Worm (Caenorhabditis elegans): ENCODE measurements around the gene his-40.
A peak's percentile ranks its signal among the peaks of the same experiment; 100 is the strongest.

Gene his-40

DNA sequence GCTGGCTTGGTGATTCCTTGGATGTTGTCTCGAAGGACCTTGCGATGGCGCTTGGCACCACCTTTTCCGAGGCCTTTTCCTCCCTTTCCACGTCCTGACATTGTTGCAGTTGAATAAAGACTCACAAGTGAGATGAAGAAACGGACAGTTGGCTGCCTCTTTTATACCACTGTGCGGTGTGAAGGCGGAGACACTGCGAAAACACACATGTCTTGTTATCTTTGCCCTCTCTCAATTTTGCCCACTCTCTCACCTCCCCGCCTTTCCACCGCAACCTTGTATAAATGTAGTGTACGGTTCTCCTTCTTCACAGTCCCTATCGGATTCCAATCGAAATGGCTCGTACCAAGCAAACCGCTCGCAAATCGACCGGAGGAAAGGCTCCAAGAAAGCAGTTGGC lies at the start of gene his-40, which contains the start of gene his-38:
his-40 (plus strand) TSS at position 336 of the 400 bp plus-strand sequence.
his-38 (minus strand) TSS at position 101 of the 400 bp plus-strand sequence.
- TF ChIP-seq flt-1 (GFP tag; IDR thresholded peaks at IDR 0.05): peak; percentile 67; the same call in 1 of the 2 replicates
- TF ChIP-seq klf-2 (GFP tag; conservative IDR thresholded peaks at IDR 0.05): no peak
- TF ChIP-seq tab-1 (GFP tag; IDR thresholded peaks at IDR 0.05): no peak

DNA sequence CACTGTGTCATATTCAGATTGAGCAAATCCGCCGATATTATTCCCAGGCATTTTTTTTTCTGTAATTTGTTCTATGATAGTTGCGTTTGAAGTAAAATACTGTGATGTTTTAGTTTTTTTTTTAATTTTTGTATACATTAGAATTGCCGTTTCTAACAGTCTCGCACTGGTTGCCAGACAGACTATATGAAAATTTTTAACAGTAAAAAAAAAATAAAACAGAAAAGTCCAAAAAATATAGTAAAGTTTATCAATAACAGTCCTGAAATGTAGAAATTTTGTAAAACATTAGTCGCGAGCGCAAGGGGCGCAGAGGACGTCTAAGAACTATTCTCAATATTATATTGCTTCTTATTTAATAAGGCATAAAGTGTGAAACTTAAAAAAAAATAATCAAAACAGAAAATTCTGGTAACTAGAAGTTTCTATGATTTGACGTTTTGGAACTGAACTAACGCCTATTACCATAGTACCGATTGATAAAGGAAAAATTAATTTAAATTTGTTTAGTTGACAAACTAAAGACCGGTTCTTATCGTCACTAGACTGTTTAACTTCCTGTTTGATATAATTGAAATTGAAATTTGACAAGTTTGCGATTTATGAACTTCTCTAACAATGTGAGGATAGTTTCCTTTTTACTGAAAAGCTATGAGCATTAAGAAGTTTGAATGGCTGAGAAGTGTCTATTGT lies 49.4 kb upstream of the his-40 start, which contains the start of gene lact-1:
lact-1 (minus strand) TSS at position 51 of the 693 bp plus-strand sequence.
- no peak for TF ChIP-seq klf-2 (GFP tag; conservative IDR thresholded peaks at IDR 0.05)
- no peak for TF ChIP-seq med-1 (GFP tag; optimal IDR thresholded peaks at IDR 0.05; ENCODE audit: insufficient read depth)
- no peak for TF ChIP-seq tab-1 (GFP tag; IDR thresholded peaks at IDR 0.05)
- no peak for TF ChIP-seq ztf-29 (GFP tag; IDR thresholded peaks at IDR 0.05)
- no peak for TF ChIP-seq flt-1 (GFP tag; IDR thresholded peaks at IDR 0.05)
- TF ChIP-seq cog-1 (tag; optimal IDR thresholded peaks at IDR 0.05): no peak
- TF ChIP-seq ztf-23 (GFP tag; IDR thresholded peaks at IDR 0.05): no peak
- TF ChIP-seq T22C8.4 (GFP tag; IDR thresholded peaks at IDR 0.05): no peak
- TF ChIP-seq ref-1 (GFP tag; conservative IDR thresholded peaks at IDR 0.05): no peak

DNA sequence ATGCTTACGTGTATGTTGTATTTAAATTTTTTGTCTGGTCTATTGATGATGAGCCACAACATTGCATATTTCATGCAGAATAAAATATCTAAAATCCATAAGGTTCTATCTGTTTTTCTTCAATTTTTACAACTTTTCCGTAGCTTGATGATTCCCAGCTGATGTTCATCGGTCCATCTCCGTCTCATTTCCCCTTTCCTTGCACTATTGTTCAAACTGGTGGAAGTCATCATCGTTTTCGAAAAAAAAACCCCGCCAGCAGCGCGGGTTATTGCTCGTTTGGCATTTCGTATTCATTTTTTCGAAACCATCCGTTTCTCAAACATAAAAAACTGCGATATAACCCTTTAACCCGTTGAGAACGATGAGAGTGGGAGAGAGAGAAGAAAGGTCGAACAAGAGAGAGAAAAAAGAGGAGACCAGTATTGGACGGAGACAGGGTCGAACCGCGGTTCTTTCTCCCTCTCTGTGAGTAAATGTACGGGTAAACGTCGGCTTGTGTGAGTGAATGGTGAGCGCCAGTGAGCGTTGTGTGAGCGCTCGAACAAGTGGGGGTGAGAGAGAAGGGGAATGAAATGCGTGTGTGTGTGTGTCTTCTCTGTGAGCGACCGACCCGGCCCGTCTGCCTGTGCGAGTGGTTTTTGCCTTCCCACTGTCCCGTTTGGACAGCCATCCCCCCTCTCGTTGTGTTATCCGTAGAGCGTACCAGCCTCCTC lies 45.2 kb upstream of the his-40 start:
- TF ChIP-seq flt-1 (GFP tag; IDR thresholded peaks at IDR 0.05): peak; percentile 67; the same call in 1 of the 2 replicates
- TF ChIP-seq ref-1 (GFP tag; conservative IDR thresholded peaks at IDR 0.05): no peak
- TF ChIP-seq med-1 (GFP tag; optimal IDR thresholded peaks at IDR 0.05; ENCODE audit: insufficient read depth): no peak
- TF ChIP-seq ztf-29 (GFP tag; IDR thresholded peaks at IDR 0.05): peak; percentile 78; the same call in 1 of the 2 replicates
- TF ChIP-seq ztf-23 (GFP tag; IDR thresholded peaks at IDR 0.05): peak; percentile 58; the same call in 1 of the 2 replicates
- no peak for TF ChIP-seq T22C8.4 (GFP tag; IDR thresholded peaks at IDR 0.05)
- TF ChIP-seq cog-1 (tag; optimal IDR thresholded peaks at IDR 0.05): peak; percentile 75

DNA sequence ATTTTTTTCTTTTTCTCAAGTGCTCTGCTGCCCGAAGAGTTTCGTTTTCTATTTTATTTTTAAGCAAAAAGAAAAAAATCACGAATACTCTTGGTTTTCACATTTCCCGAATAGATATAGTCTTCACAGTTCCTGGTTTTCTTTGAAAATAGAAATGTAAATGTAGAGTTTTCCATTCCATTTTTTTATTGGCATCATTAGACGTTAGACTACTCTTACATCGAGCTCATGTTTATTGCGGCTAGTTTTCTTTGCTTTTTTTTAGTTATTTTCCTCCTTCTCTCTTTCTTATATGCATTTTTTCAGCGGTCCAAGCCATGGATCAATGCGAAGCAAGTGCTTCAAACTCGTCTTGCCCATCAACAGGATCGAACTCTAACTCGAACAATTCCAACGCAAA lies 44.6 kb upstream of the his-40 start, which contains the start of gene F46H5.2:
F46H5.2 (plus strand) TSS at position 301 of the 400 bp plus-strand sequence.
- TF ChIP-seq med-1 (GFP tag; optimal IDR thresholded peaks at IDR 0.05; ENCODE audit: insufficient read depth) (no peak), klf-2 (GFP tag; conservative IDR thresholded peaks at IDR 0.05) (no peak), ztf-23 (GFP tag; IDR thresholded peaks at IDR 0.05) (no peak), cog-1 (tag; optimal IDR thresholded peaks at IDR 0.05) (no peak), T22C8.4 (GFP tag; IDR thresholded peaks at IDR 0.05) (no peak), tab-1 (GFP tag; IDR thresholded peaks at IDR 0.05) (no peak), ref-1 (GFP tag; conservative IDR thresholded peaks at IDR 0.05) (no peak), ztf-29 (GFP tag; IDR thresholded peaks at IDR 0.05) (no peak)

DNA sequence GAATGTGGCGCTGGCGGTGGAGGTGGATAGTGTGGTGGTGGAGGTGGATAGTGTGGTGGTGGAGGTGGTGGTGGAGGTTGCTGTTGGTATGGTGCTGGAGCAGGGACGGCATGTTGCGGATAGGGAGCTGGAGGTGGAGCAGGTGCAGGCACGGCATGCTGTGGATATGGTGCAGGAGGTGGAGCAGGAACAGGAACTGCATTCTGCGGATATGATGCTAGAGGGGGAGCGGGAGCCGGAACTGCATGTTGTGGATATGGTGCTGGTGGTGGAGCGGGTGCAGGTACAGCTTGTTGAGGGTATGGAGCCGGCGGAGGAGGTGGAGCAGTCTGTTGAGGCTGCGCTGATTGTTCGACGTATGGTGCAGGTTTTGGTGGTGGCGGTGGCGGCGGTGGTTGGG lies 40.9 kb upstream of the his-40 start:
- no peak for TF ChIP-seq T22C8.4 (GFP tag; IDR thresholded peaks at IDR 0.05)
- no peak for TF ChIP-seq flt-1 (GFP tag; IDR thresholded peaks at IDR 0.05)
- no peak for TF ChIP-seq cog-1 (tag; optimal IDR thresholded peaks at IDR 0.05)
- TF ChIP-seq ztf-29 (GFP tag; IDR thresholded peaks at IDR 0.05): no peak
- TF ChIP-seq ref-1 (GFP tag; conservative IDR thresholded peaks at IDR 0.05): no peak
- no peak for TF ChIP-seq tab-1 (GFP tag; IDR thresholded peaks at IDR 0.05)
- no peak for TF ChIP-seq klf-2 (GFP tag; conservative IDR thresholded peaks at IDR 0.05)
- TF ChIP-seq med-1 (GFP tag; optimal IDR thresholded peaks at IDR 0.05; ENCODE audit: insufficient read depth): no peak
- no peak for TF ChIP-seq ztf-23 (GFP tag; IDR thresholded peaks at IDR 0.05)

DNA sequence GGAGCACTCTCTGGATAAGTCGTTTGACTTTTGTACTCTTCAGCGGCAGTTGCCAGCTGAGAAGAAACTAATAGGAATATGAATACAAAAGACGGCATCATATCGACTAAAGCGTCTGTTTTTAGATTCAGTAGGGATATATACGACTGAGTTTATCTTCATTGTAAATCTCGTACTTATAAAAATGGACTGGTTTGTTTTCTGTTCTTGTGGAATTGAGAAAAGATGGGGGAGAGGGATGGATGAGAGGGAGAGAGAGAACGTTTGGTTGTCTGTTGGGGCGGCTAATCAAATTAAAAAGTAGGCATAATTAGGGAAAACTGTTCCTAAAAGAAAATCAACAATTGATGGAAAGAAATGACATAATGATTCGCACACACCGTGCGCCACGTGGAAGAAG lies 40.5 kb upstream of the his-40 start, which contains the start of gene grd-7:
grd-7 (minus strand) TSS at position 101 of the 400 bp plus-strand sequence.
- no peak for TF ChIP-seq med-1 (GFP tag; optimal IDR thresholded peaks at IDR 0.05; ENCODE audit: insufficient read depth)
- no peak for TF ChIP-seq flt-1 (GFP tag; IDR thresholded peaks at IDR 0.05)
- TF ChIP-seq klf-2 (GFP tag; conservative IDR thresholded peaks at IDR 0.05): no peak
- TF ChIP-seq tab-1 (GFP tag; IDR thresholded peaks at IDR 0.05): no peak
- TF ChIP-seq T22C8.4 (GFP tag; IDR thresholded peaks at IDR 0.05): no peak
- TF ChIP-seq ztf-23 (GFP tag; IDR thresholded peaks at IDR 0.05): no peak
- TF ChIP-seq ref-1 (GFP tag; conservative IDR thresholded peaks at IDR 0.05): no peak
- TF ChIP-seq ztf-29 (GFP tag; IDR thresholded peaks at IDR 0.05): no peak
- TF ChIP-seq cog-1 (tag; optimal IDR thresholded peaks at IDR 0.05): no peak

DNA sequence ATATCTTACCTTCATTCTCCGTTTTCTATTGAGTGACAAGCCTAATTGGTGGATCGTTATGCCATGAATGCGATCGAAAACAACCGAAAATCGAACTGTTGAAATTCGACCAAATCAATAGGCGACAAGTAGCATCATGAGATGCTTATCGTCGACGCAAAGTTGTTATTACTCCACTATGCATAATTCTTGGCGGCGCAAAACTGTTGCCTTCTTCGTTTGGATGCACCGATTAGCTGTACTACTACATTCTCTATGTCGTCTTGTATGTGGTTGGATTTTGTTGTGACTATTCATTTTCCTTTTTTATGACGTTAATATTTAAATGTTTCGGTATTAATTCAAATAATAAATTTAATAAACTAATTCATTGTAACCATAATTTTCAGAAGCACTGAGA lies 37.9 kb upstream of the his-40 start, which contains the start of gene F46H5.11:
F46H5.11 (minus strand) TSS at position 101 of the 400 bp plus-strand sequence.
- TF ChIP-seq cog-1 (tag; optimal IDR thresholded peaks at IDR 0.05) (no peak), ref-1 (GFP tag; conservative IDR thresholded peaks at IDR 0.05) (no peak), klf-2 (GFP tag; conservative IDR thresholded peaks at IDR 0.05) (no peak)

DNA sequence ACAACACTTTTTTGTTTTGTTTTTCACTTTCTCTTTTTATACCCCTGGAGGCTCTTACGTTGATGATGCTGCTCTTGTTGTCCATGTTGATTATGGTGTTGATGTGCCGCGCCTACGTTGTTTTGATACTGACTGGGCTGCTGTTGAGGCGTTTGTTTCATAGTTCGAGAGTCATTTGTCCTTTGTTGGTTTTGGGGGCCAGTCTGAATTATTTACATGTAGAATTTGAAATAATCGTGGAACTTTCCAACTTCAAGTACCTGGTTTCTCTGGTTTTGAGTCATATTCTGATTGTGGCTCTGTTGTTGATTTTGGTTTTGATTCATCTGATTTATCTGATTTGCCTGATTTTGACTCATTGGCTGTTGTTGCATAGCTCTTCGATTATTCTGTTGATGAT lies 31.8 kb upstream of the his-40 start:
- TF ChIP-seq flt-1 (GFP tag; IDR thresholded peaks at IDR 0.05) (no peak), ref-1 (GFP tag; conservative IDR thresholded peaks at IDR 0.05) (no peak), klf-2 (GFP tag; conservative IDR thresholded peaks at IDR 0.05) (no peak), ztf-23 (GFP tag; IDR thresholded peaks at IDR 0.05) (no peak), cog-1 (tag; optimal IDR thresholded peaks at IDR 0.05) (no peak), med-1 (GFP tag; optimal IDR thresholded peaks at IDR 0.05; ENCODE audit: insufficient read depth) (no peak), ztf-29 (GFP tag; IDR thresholded peaks at IDR 0.05) (no peak), T22C8.4 (GFP tag; IDR thresholded peaks at IDR 0.05) (no peak), tab-1 (GFP tag; IDR thresholded peaks at IDR 0.05) (no peak)

DNA sequence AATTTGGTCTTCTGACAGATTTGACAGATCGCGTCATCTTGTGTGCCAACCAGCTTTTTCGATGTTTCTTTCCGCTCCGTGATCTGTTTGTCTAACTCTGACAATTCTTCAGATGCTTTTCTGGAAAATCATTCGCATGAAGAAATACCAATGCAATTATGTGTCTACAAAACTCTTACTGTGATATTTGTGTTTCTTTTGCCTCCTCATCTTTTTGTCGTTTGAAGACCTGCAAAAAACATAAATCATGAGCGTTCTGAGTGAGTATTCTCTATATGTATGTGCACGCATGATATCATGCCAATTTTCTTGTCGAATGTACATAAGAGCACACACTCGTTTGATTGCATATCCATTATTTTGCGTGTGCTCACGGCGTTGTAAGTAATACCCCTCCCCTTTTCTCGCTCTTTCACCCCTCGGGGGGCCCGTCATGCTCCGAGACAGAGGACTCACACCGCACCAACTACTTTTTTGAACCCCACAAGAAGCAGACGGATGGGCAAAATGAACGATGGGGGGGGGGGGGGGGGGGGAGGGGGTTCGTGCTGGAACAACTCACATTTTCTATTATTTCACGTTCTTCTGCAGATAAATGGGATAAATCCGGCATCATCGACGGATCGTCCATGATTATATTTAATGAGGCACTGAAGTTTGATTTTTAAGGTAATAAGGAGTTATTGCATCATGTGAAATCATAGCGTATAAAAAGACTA lies 30.1 kb upstream of the his-40 start, which contains the start of gene unc-10:
unc-10 (minus strand) TSS at position 652 of the 719 bp plus-strand sequence.
- TF ChIP-seq klf-2 (GFP tag; conservative IDR thresholded peaks at IDR 0.05): no peak

All from whole organism, midembryonic.